Worm (Caenorhabditis elegans) whole organism, late embryonic: Measurements from ENCODE around the gene F18C5.10.

Source experiments
- ama-1 ChIP-seq: fragments of 150-350 bp; optimal IDR thresholded peaks from 2 replicates; lab custom pipeline; 2014
- dve-1 ChIP-seq: sonication (generic microtip); optimal IDR thresholded peaks from 2 replicates; lab custom pipeline; 2017; ENCODE audit warnings: antibody characterized with exemption, mild to moderate bottlenecking, missing genetic modification characterization, missing compliant biosample characterization
- hlh-30 ChIP-seq: sonication (generic microtip); optimal IDR thresholded peaks from 2 replicates; lab custom pipeline; 2017; ENCODE audit warnings: antibody characterized with exemption, missing genetic modification characterization, missing compliant biosample characterization; ENCODE audit not compliant: insufficient read depth
- lin-11 ChIP-seq: fragments of 200-800 bp; sonication (Bioruptor generic); optimal IDR thresholded peaks from 2 replicates; lab custom pipeline; 2018; ENCODE audit warnings: mild to moderate bottlenecking, missing genetic modification characterization, missing compliant biosample characterization

DNA sequence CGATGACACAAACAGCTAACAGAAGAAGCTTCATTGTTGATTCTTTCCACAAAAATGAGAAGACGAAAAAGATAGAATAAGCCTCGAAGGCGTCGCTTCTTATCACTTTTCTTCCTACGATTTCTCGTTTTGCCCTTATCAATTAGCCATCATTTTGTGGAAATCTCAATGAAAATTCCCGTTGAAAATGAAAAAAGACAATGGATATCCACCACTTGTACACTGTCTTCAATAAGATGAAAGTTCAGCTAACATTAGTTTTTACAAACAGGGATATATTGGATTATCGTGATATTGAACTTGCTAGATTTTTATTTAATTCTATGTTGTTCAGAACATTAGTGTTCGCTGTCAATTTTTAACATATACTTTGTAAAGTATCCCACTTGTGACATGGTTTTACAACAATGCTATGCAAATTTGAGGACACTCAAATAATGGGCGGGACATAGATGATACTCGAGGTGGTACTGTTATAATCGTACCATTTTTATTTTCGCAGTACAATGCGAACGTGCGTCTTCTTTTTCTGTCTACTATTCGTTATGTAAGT lies 5.5 kb upstream of the F18C5.10 start, which contains the start of the genes F18C5.5 and F18C5.9:
- no peak for TF ChIP-seq ama-1 (lab: Kevin White, UChicago)
- no peak for TF ChIP-seq lin-11 (tag; lab: Kevin White, UChicago)
- no peak for TF ChIP-seq hlh-30 (tag; lab: Kevin White, UChicago)
- no peak for TF ChIP-seq dve-1 (tag; lab: Kevin White, UChicago)
